Worm (Caenorhabditis elegans) whole organism, late embryonic: ENCODE measurements around the gene ZK1240.8.

Source experiments
- ama-1 ChIP-seq: fragments of 150-350 bp; optimal IDR thresholded peaks from 2 replicates; lab custom pipeline; 2014
- ceh-45 ChIP-seq: fragments of 200-800 bp; sonication (Bioruptor generic); IDR thresholded peaks from 2 replicates; pipeline ENCODE4 v1.3.6; 2022; ENCODE audit warnings: missing genetic modification reagents, missing genetic modification characterization, missing compliant biosample characterization
- ceh-6 ChIP-seq: fragments of 200-800 bp; sonication (Bioruptor generic); optimal IDR thresholded peaks from 2 replicates; lab custom pipeline; 2018; ENCODE audit warnings: mild to moderate bottlenecking, missing genetic modification characterization, missing compliant biosample characterization
- eyg-1 ChIP-seq: sonication (generic microtip); optimal IDR thresholded peaks from 2 replicates; lab custom pipeline; 2016; ENCODE audit warnings: missing genotype, missing genetic modification characterization, missing compliant biosample characterization
- nfya-1 ChIP-seq: sonication (generic microtip); optimal IDR thresholded peaks from 2 replicates; lab custom pipeline; 2017; ENCODE audit warnings: missing genetic modification characterization, mild to moderate bottlenecking, missing compliant biosample characterization, antibody characterized with exemption, moderate library complexity
- nhr-11 ChIP-seq: fragments of 150-350 bp; optimal IDR thresholded peaks from 2 replicates; lab custom pipeline; 2014; ENCODE audit warnings: missing biosample characterization, missing genetic modification characterization
- pax-1 ChIP-seq: fragments of 150-350 bp; optimal IDR thresholded peaks from 2 replicates; lab custom pipeline; 2014; ENCODE audit warnings: missing biosample characterization, missing genetic modification characterization
- pqm-1 ChIP-seq: sonication (generic microtip); optimal IDR thresholded peaks from 2 replicates; lab custom pipeline; 2016; ENCODE audit warnings: missing genetic modification characterization, missing compliant biosample characterization
- tbx-2 ChIP-seq: sonication (generic microtip); optimal IDR thresholded peaks from 2 replicates; lab custom pipeline; 2016; ENCODE audit warnings: missing genetic modification characterization, missing compliant biosample characterization
- unc-55 ChIP-seq: sonication (generic microtip); optimal IDR thresholded peaks from 2 replicates; lab custom pipeline; 2017; ENCODE audit warnings: missing biosample characterization, missing genetic modification reagents, missing genetic modification characterization

ce11 chrII:2332220-2332619 lies 3.4 kb upstream of the ZK1240.8 start, which contains the start of gene F43C11.8:
- no peak for TF ChIP-seq ceh-6
- TF ChIP-seq nhr-11 (tag; lab: Kevin White, UChicago): no peak
- no peak for TF ChIP-seq eyg-1 (tag; lab: Kevin White, UChicago)
- no peak for TF ChIP-seq pqm-1 (tag; lab: Kevin White, UChicago)
- TF ChIP-seq ama-1 (lab: Kevin White, UChicago): no peak
- no peak for TF ChIP-seq nfya-1 (tag; lab: Kevin White, UChicago)
- TF ChIP-seq unc-55: no peak
- no peak for TF ChIP-seq tbx-2 (tag; lab: Kevin White, UChicago)
- no peak for TF ChIP-seq ceh-45
- TF ChIP-seq pax-1 (tag; lab: Kevin White, UChicago): no peak
